Fruit fly (Drosophila melanogaster) whole organism, prepupa: ENCODE results near the gene CG42512.

Source experiments
- Blimp-1 ChIP-seq: fragments of 200-800 bp; sonication (Bioruptor generic); optimal IDR thresholded peaks from 3 replicates; lab custom pipeline; 2017; ENCODE audit warnings: missing biosample characterization, missing genetic modification characterization, mild to moderate bottlenecking, moderate library complexity, missing genetic modification reagents
- CG10631 ChIP-seq: fragments of 200-800 bp; sonication (Bioruptor generic); optimal IDR thresholded peaks from 2 replicates; lab custom pipeline; 2016; ENCODE audit warnings: missing biosample characterization, missing genetic modification characterization
- CG11294 ChIP-seq: fragments of 200-800 bp; sonication (Bioruptor generic); IDR thresholded peaks from 2 replicates; pipeline ENCODE4 v1.3.6; 2022; ENCODE audit warnings: missing biosample characterization, missing genetic modification characterization
- CG11902 ChIP-seq: fragments of 200-800 bp; sonication (Bioruptor generic); optimal IDR thresholded peaks from 3 replicates; lab custom pipeline; 2016; ENCODE audit warnings: missing biosample characterization, missing genetic modification characterization
- CG15336 ChIP-seq: fragments of 200-800 bp; sonication (Bioruptor generic); IDR thresholded peaks from 2 replicates; pipeline ENCODE4 v1.3.6; 2022; ENCODE audit warnings: missing biosample characterization, missing genetic modification characterization
- CG1621 ChIP-seq: fragments of 200-800 bp; sonication (Bioruptor generic); optimal IDR thresholded peaks from 3 replicates; lab custom pipeline; 2018; ENCODE audit warnings: missing biosample characterization, mild to moderate bottlenecking, missing genetic modification characterization
- CG3919 ChIP-seq: fragments of 200-800 bp; sonication (Bioruptor generic); optimal IDR thresholded peaks from 3 replicates; lab custom pipeline; 2016; ENCODE audit warnings: missing biosample characterization, missing genetic modification characterization
- CG4318 ChIP-seq: fragments of 200-800 bp; sonication (Bioruptor generic); optimal IDR thresholded peaks from 3 replicates; lab custom pipeline; 2017; ENCODE audit warnings: missing biosample characterization, mild to moderate bottlenecking, missing genetic modification characterization
- CG6163 ChIP-seq: fragments of 200-800 bp; sonication (Bioruptor generic); IDR thresholded peaks from 3 replicates; pipeline ENCODE4 v1.3.6; 2022; ENCODE audit warnings: missing biosample characterization, missing genetic modification characterization
- CG6276 ChIP-seq: fragments of 200-800 bp; sonication (Bioruptor generic); optimal IDR thresholded peaks from 2 replicates; lab custom pipeline; 2017; ENCODE audit warnings: missing biosample characterization, mild to moderate bottlenecking, missing genetic modification characterization
- CG6792 ChIP-seq: fragments of 200-800 bp; sonication (Bioruptor generic); optimal IDR thresholded peaks from 3 replicates; lab custom pipeline; 2016; ENCODE audit warnings: missing biosample characterization, missing genetic modification characterization
- CG6854 ChIP-seq: fragments of 200-800 bp; sonication (Bioruptor generic); optimal IDR thresholded peaks from 2 replicates; lab custom pipeline; 2017; ENCODE audit warnings: missing biosample characterization, mild to moderate bottlenecking, missing genetic modification characterization
- CG8319 ChIP-seq: fragments of 200-800 bp; sonication (Bioruptor generic); optimal IDR thresholded peaks from 3 replicates; lab custom pipeline; 2016; ENCODE audit warnings: missing biosample characterization, missing genetic modification characterization
- CG9139 ChIP-seq: fragments of 200-800 bp; sonication (Bioruptor generic); optimal IDR thresholded peaks from 3 replicates; lab custom pipeline; 2017; ENCODE audit warnings: missing biosample characterization, mild to moderate bottlenecking, missing genetic modification characterization
- Eip75B ChIP-seq: fragments of 200-800 bp; sonication (Bioruptor generic); optimal IDR thresholded peaks from 3 replicates; lab custom pipeline; 2016; ENCODE audit warnings: missing biosample characterization, missing genetic modification characterization
- Eip78C ChIP-seq: fragments of 200-800 bp; sonication (Bioruptor generic); peaks from one replicate; lab custom pipeline; 2016; ENCODE audit warnings: missing biosample characterization, missing genetic modification characterization
- Eip93F ChIP-seq: fragments of 200-800 bp; sonication (Bioruptor generic); optimal IDR thresholded peaks from 2 replicates; lab custom pipeline; 2016; ENCODE audit warnings: missing biosample characterization, mild to moderate bottlenecking, missing genetic modification characterization
- Ets96B ChIP-seq: fragments of 200-800 bp; optimal IDR thresholded peaks from 2 replicates; lab custom pipeline; 2019; ENCODE audit warnings: missing biosample characterization, mild to moderate bottlenecking, missing genetic modification characterization, moderate library complexity
- Hr38 ChIP-seq: sonication (Bioruptor generic); optimal IDR thresholded peaks from 2 replicates; lab custom pipeline; 2016; ENCODE audit warnings: missing biosample characterization, missing genetic modification characterization
- Hr39 ChIP-seq: fragments of 200-800 bp; sonication (Bioruptor generic); optimal IDR thresholded peaks from 2 replicates; lab custom pipeline; 2016; ENCODE audit warnings: missing biosample characterization, missing genetic modification characterization
- Hr4 ChIP-seq: fragments of 200-800 bp; sonication (Bioruptor generic); optimal IDR thresholded peaks from 3 replicates; lab custom pipeline; 2016; ENCODE audit warnings: missing biosample characterization, missing genetic modification characterization
- OdsH ChIP-seq: fragments of 200-800 bp; sonication (Bioruptor generic); optimal IDR thresholded peaks from 3 replicates; lab custom pipeline; 2016; ENCODE audit warnings: missing biosample characterization, missing genetic modification characterization
- Smox ChIP-seq: fragments of 200-800 bp; sonication (Bioruptor generic); optimal IDR thresholded peaks from 3 replicates; lab custom pipeline; 2016; ENCODE audit warnings: missing biosample characterization, missing genetic modification characterization
- cyc ChIP-seq: fragments of 200-800 bp; sonication (Bioruptor generic); optimal IDR thresholded peaks from 3 replicates; lab custom pipeline; 2016; ENCODE audit warnings: missing biosample characterization, missing genetic modification characterization
- dsx ChIP-seq: fragments of 200-800 bp; optimal IDR thresholded peaks from 3 replicates; lab custom pipeline; 2019; ENCODE audit warnings: missing biosample characterization, mild to moderate bottlenecking, missing genetic modification characterization, moderate library complexity; ENCODE audit not compliant: poor library complexity, severe bottlenecking
- eg ChIP-seq: fragments of 200-800 bp; sonication (Bioruptor generic); IDR thresholded peaks from 3 replicates; pipeline ENCODE4 v1.3.6; 2022; ENCODE audit warnings: missing biosample characterization, missing genetic modification characterization
- esn ChIP-seq: fragments of 200-800 bp; sonication (Bioruptor generic); optimal IDR thresholded peaks from 2 replicates; lab custom pipeline; 2016; ENCODE audit warnings: missing biosample characterization, mild to moderate bottlenecking, missing genetic modification characterization, moderate library complexity
- fkh ChIP-seq: fragments of 200-800 bp; sonication (Bioruptor generic); optimal IDR thresholded peaks from 3 replicates; lab custom pipeline; 2017; ENCODE audit warnings: missing biosample characterization, mild to moderate bottlenecking, missing genetic modification characterization, moderate library complexity
- lz ChIP-seq: fragments of 200-800 bp; sonication (Bioruptor generic); optimal IDR thresholded peaks from 3 replicates; lab custom pipeline; 2016; ENCODE audit warnings: missing biosample characterization, missing genetic modification characterization
- net ChIP-seq: fragments of 200-800 bp; sonication (Bioruptor generic); optimal IDR thresholded peaks from 3 replicates; lab custom pipeline; 2016; ENCODE audit warnings: missing biosample characterization, missing genetic modification characterization
- pdm3 ChIP-seq: fragments of 200-800 bp; sonication (Bioruptor generic); optimal IDR thresholded peaks from 3 replicates; lab custom pipeline; 2016; ENCODE audit warnings: missing biosample characterization, missing genetic modification characterization
- spab ChIP-seq: fragments of 200-800 bp; sonication (Bioruptor generic); optimal IDR thresholded peaks from 2 replicates; lab custom pipeline; 2017; ENCODE audit warnings: missing biosample characterization, mild to moderate bottlenecking, missing genetic modification characterization, missing genetic modification reagents
- ss ChIP-seq, 2 experiments: fragments of 200-800 bp; sonication (Bioruptor generic); optimal IDR thresholded peaks; 2 replicates in 1 of 2; 3 replicates in 1 of 2; lab custom pipeline; 2017 to 2018; ENCODE audit warnings: mild to moderate bottlenecking in 2 of 2, missing biosample characterization in 2 of 2, missing genetic modification characterization in 2 of 2, moderate library complexity in 1 of 2
- svp ChIP-seq: fragments of 200-800 bp; sonication (Bioruptor generic); peaks from one replicate; lab custom pipeline; 2016; ENCODE audit warnings: missing biosample characterization, missing genetic modification characterization

Gene CG42512

dm6 chrX:16640260-16641100 lies 10.7 kb upstream of the CG42512 start, which contains the start of the genes SNRPG and mthl1 (continued):
- peak; percentile 70 for TF ChIP-seq net (GFP tag; lab: Kevin White, UChicago)
- TF ChIP-seq Eip93F (GFP tag; lab: Kevin White, UChicago) = peak; percentile 70
- peak; percentile 95 for TF ChIP-seq CG6163
- TF ChIP-seq dsx (GFP tag; lab: Kevin White, UChicago) = peak; percentile 28
- peak; percentile 80 for TF ChIP-seq OdsH (GFP tag; lab: Kevin White, UChicago)
- peak; percentile 48 for TF ChIP-seq spab (GFP tag; lab: Kevin White, UChicago)
- peak; percentile 85 for TF ChIP-seq CG3919 (GFP tag; lab: Kevin White, UChicago)
- peak; percentile 81 for TF ChIP-seq CG11902
- TF ChIP-seq Eip78C (GFP tag; lab: Kevin White, UChicago) = peak; percentile 89
- no peak for TF ChIP-seq Hr38
- peak; percentile 78 for TF ChIP-seq Smox (GFP tag; lab: Kevin White, UChicago)
- TF ChIP-seq eg (GFP tag; lab: Robert Waterston, UW) = peak; percentile 95
- peak; percentile 53 for TF ChIP-seq Hr4 (GFP tag; lab: Kevin White, UChicago)
- peak in 1 of 2 experiments; percentile 56 for TF ChIP-seq ss (GFP tag; optimal IDR thresholded peaks at IDR 0.05; lab: Kevin White, UChicago)
- peak; percentile 83 for TF ChIP-seq CG15336 (GFP tag; lab: Robert Waterston, UW)
- TF ChIP-seq CG6792 = peak; percentile 68
- peak; percentile 91 for TF ChIP-seq CG11294 (GFP tag; lab: Robert Waterston, UW)
- peak; percentile 83 for TF ChIP-seq lz (GFP tag; lab: Kevin White, UChicago)
- peak; percentile 90 for TF ChIP-seq Hr39
- TF ChIP-seq cyc (GFP tag; lab: Kevin White, UChicago) = peak; percentile 89
- TF ChIP-seq CG6276 = peak; percentile 58
- no peak for TF ChIP-seq CG9139 (GFP tag; lab: Kevin White, UChicago)
- peak; percentile 52 for TF ChIP-seq CG8319
- TF ChIP-seq Blimp-1 = peak; percentile 16
- no peak for TF ChIP-seq fkh (GFP tag; lab: Kevin White, UChicago)
- no peak for TF ChIP-seq CG6854 (GFP tag; lab: Kevin White, UChicago)
- peak; percentile 75 for TF ChIP-seq esn
- TF ChIP-seq CG4318 (GFP tag; lab: Kevin White, UChicago) = peak; percentile 78
- TF ChIP-seq pdm3 (GFP tag; lab: Kevin White, UChicago) = peak; percentile 87
- TF ChIP-seq Eip75B = peak; percentile 80
- TF ChIP-seq svp (GFP tag; lab: Kevin White, UChicago) = peak; percentile 94

- TF ChIP-seq CG6854 (GFP tag; lab: Kevin White, UChicago) = no peak
- no peak for TF ChIP-seq CG10631 (GFP tag; lab: Kevin White, UChicago)
- TF ChIP-seq fkh (GFP tag; lab: Kevin White, UChicago) = peak; percentile 83
Observed at dm6 chrX:16641101-16641420, 10.1 kb upstream of the CG42512 start.

- TF ChIP-seq Ets96B (tag; lab: Kevin White, UChicago) (no peak), CG1621 (peak; percentile 5), Eip78C (GFP tag; lab: Kevin White, UChicago) (peak; percentile 51), fkh (GFP tag; lab: Kevin White, UChicago) (peak; percentile 19)
Observed at dm6 chrX:16643363-16643946, 7.7 kb upstream of the CG42512 start.

dm6 chrX:16644535-16645131 lies 6.5 kb upstream of the CG42512 start:
- TF ChIP-seq CG15336 (GFP tag; lab: Robert Waterston, UW) = no peak
- peak; percentile 85 for TF ChIP-seq fkh (GFP tag; lab: Kevin White, UChicago)
